Fruit fly (Drosophila melanogaster): ENCODE measurements around the gene Hipk.
A peak's percentile ranks its signal among the peaks of the same experiment; 100 is the strongest.

Hipk gene

dm6 chr3L:603847-604550 is 61.1 kb downstream of the Hipk start, which contains the start of gene CG13893 (continued):
- peak; percentile 45 for TF ChIP-seq schlank (tag; optimal IDR thresholded peaks at IDR 0.05)
- TF ChIP-seq H15 (GFP tag; IDR thresholded peaks at IDR 0.05): no peak
- TF ChIP-seq B-H2 (GFP tag; optimal IDR thresholded peaks at IDR 0.05): peak; percentile 38
- peak; percentile 44; the same call in 1 of the 2 replicates for TF ChIP-seq ranshi (GFP tag; IDR thresholded peaks at IDR 0.05)
- no peak for TF ChIP-seq Dfd (GFP tag; optimal IDR thresholded peaks at IDR 0.05)
- TF ChIP-seq CG17829 (tag; optimal IDR thresholded peaks at IDR 0.05): no peak
- no peak for TF ChIP-seq sqz (GFP tag; optimal IDR thresholded peaks at IDR 0.05)
- TF ChIP-seq CG17912 (GFP tag; optimal IDR thresholded peaks at IDR 0.05): no peak
- no peak for TF ChIP-seq en (GFP tag; optimal IDR thresholded peaks at IDR 0.05)
- TF ChIP-seq CoRest (tag; optimal IDR thresholded peaks at IDR 0.05): no peak
- TF ChIP-seq dmrt11E (tag; optimal IDR thresholded peaks at IDR 0.05): no peak
- no peak for TF ChIP-seq CG31224 (GFP tag; IDR thresholded peaks at IDR 0.05)
- peak; percentile 67; the same call in 2 of the 3 replicates for TF ChIP-seq Dbx (GFP tag; IDR thresholded peaks at IDR 0.05)
- TF ChIP-seq luna (GFP tag; optimal IDR thresholded peaks at IDR 0.05): no peak
- peak; percentile 19 for TF ChIP-seq pb (GFP tag; optimal IDR thresholded peaks at IDR 0.05)
- no peak for TF ChIP-seq CG3065 (GFP tag; optimal IDR thresholded peaks at IDR 0.05)
- no peak for TF ChIP-seq tio (GFP tag; optimal IDR thresholded peaks at IDR 0.05)
- TF ChIP-seq HLHmδ (GFP tag; optimal IDR thresholded peaks at IDR 0.05): peak; percentile 81
- TF ChIP-seq TFAM (GFP tag; optimal IDR thresholded peaks at IDR 0.05): no peak
- TF ChIP-seq CG1603 (tag; optimal IDR thresholded peaks at IDR 0.05): no peak
- TF ChIP-seq Ptx1 (GFP tag; IDR thresholded peaks at IDR 0.05): no peak
- peak; percentile 11 for TF ChIP-seq Fer2 (tag; optimal IDR thresholded peaks at IDR 0.05)
- peak; percentile 11 for TF ChIP-seq NK7.1 (GFP tag; optimal IDR thresholded peaks at IDR 0.05)
- no peak for TF ChIP-seq twi (tag; optimal IDR thresholded peaks at IDR 0.05)
- TF ChIP-seq CG6175 (GFP tag; IDR thresholded peaks at IDR 0.05): 0 out of 3 replicates have a peak, but pooled peaks have one; percentile 41
- peak; percentile 54 for TF ChIP-seq CG9932 (GFP tag; IDR thresholded peaks at IDR 0.05)
- peak; percentile 68 for TF ChIP-seq mirr (GFP tag; optimal IDR thresholded peaks at IDR 0.05)
- peak; percentile 98 for TF ChIP-seq Jarid2 (GFP tag; optimal IDR thresholded peaks at IDR 0.05)
- no peak for TF ChIP-seq CG11504 (tag; optimal IDR thresholded peaks at IDR 0.05)
- TF ChIP-seq CG11723 (GFP tag; optimal IDR thresholded peaks at IDR 0.05): no peak
- TF ChIP-seq wek (GFP tag; optimal IDR thresholded peaks at IDR 0.05): no peak
- TF ChIP-seq CG17568 (GFP tag; optimal IDR thresholded peaks at IDR 0.05): no peak
- TF ChIP-seq Doc3 (GFP tag; IDR thresholded peaks at IDR 0.05; ENCODE audit: partially characterized antibody): no peak
- TF ChIP-seq so (GFP tag; IDR thresholded peaks at IDR 0.05): peak; percentile 44; the same call in 1 of the 3 replicates
- no peak for TF ChIP-seq pum (GFP tag; optimal IDR thresholded peaks at IDR 0.05)
- no peak for TF ChIP-seq CG7786 (GFP tag; optimal IDR thresholded peaks at IDR 0.05)
- TF ChIP-seq CG5180 (GFP tag; optimal IDR thresholded peaks at IDR 0.05): no peak
- no peak for TF ChIP-seq sim (GFP tag; IDR thresholded peaks at IDR 0.05)
- TF ChIP-seq CG7745 (tag; optimal IDR thresholded peaks at IDR 0.05): no peak
- peak; percentile 69 for TF ChIP-seq lab (GFP tag; optimal IDR thresholded peaks at IDR 0.05)
- TF ChIP-seq prd (optimal IDR thresholded peaks at IDR 0.05): no peak
- peak; percentile 8; the same call in 1 of the 3 replicates for TF ChIP-seq prd (GFP tag; IDR thresholded peaks at IDR 0.05)
- TF ChIP-seq zen (tag; optimal IDR thresholded peaks at IDR 0.05): no peak
- peak; percentile 73 for TF ChIP-seq NFAT (GFP tag; IDR thresholded peaks at IDR 0.05)
- no peak for TF ChIP-seq Poxn (GFP tag; IDR thresholded peaks at IDR 0.05)
- TF ChIP-seq Lhr (GFP tag; optimal IDR thresholded peaks at IDR 0.05): no peak
- TF ChIP-seq gt (GFP tag; IDR thresholded peaks at IDR 0.05): no peak
- no peak for TF ChIP-seq btn (GFP tag; optimal IDR thresholded peaks at IDR 0.05)
- no peak for TF ChIP-seq CG4617 (GFP tag; optimal IDR thresholded peaks at IDR 0.05; ENCODE audit: borderline replicate concordance)
- TF ChIP-seq Bteb2 (GFP tag; optimal IDR thresholded peaks at IDR 0.05): no peak

Data from whole organism, embryonic.